Worm (Caenorhabditis elegans): ENCODE measurements around the gene F58D2.2.

ce11 chrIV:13236485-13236884, 46.9 kb downstream of the F58D2.2 start, which contains the start of gene pwp-1:
- TF ChIP-seq ZK546.5 (tag; optimal IDR thresholded peaks at IDR 0.05) (no peak), F13H6.1 (tag; optimal IDR thresholded peaks at IDR 0.05) (no peak), nhr-12 (tag; optimal IDR thresholded peaks at IDR 0.05) (no peak), ceh-82 (tag; optimal IDR thresholded peaks at IDR 0.05) (no peak), ztf-4 (tag; optimal IDR thresholded peaks at IDR 0.05) (no peak), nhr-77 (tag; optimal IDR thresholded peaks at IDR 0.05) (no peak), lsy-2 (tag; optimal IDR thresholded peaks at IDR 0.05) (no peak), elt-1 (tag; optimal IDR thresholded peaks at IDR 0.05) (no peak), mbf-1 (tag; optimal IDR thresholded peaks at IDR 0.05) (no peak), elt-3 (tag; optimal IDR thresholded peaks at IDR 0.05) (no peak)
